Worm (Caenorhabditis elegans): Measurements from ENCODE around the gene C26D10.6.

C26D10.6 gene

ce11 chrII:8346384-8346783 lies 8.1 kb downstream of the C26D10.6 start, which contains the start of gene eff-1:
TSS of gene eff-1 (plus strand) at chrII:8346684.
- TF ChIP-seq php-3 (GFP tag; IDR thresholded peaks at IDR 0.05): no peak
- TF ChIP-seq tag-97 (GFP tag; IDR thresholded peaks at IDR 0.05): no peak
- no peak for TF ChIP-seq Y48G9A.11 (GFP tag; IDR thresholded peaks at IDR 0.05)
- no peak for TF ChIP-seq hlh-30 (tag; optimal IDR thresholded peaks at IDR 0.05; ENCODE audit: insufficient read depth)
- TF ChIP-seq arid-1 (GFP tag; conservative IDR thresholded peaks at IDR 0.05): no peak
- no peak for TF ChIP-seq set-16 (GFP tag; IDR thresholded peaks at IDR 0.05)

- peak in 1 of 2 experiments; percentile 96 for TF ChIP-seq unc-62 (GFP tag; optimal IDR thresholded peaks at IDR 0.05 in 1 of 2)
- TF ChIP-seq unc-62 (tag; optimal IDR thresholded peaks at IDR 0.05): no peak
- no peak for TF ChIP-seq F44E2.7 (GFP tag; IDR thresholded peaks at IDR 0.05)
- TF ChIP-seq saeg-2 (GFP tag; IDR thresholded peaks at IDR 0.05): no peak
- TF ChIP-seq spr-3 (GFP tag; optimal IDR thresholded peaks at IDR 0.05): no peak
- TF ChIP-seq spr-1 (tag; optimal IDR thresholded peaks at IDR 0.05): no peak
These were observed 8.9 kb downstream of the C26D10.6 start for ce11 chrII:8345613-8346012.

- no peak for TF ChIP-seq saeg-2 (GFP tag; IDR thresholded peaks at IDR 0.05)
- no peak for TF ChIP-seq hlh-11 (tag; optimal IDR thresholded peaks at IDR 0.05)
- no peak for TF ChIP-seq daf-12 (tag; optimal IDR thresholded peaks at IDR 0.05)
- peak in 1 of 2 experiments; percentile 70 for TF ChIP-seq unc-62 (GFP tag; optimal IDR thresholded peaks at IDR 0.05 in 1 of 2)
- no peak for TF ChIP-seq unc-62 (tag; optimal IDR thresholded peaks at IDR 0.05)
- no peak for TF ChIP-seq aha-1 (tag)
These were observed 9.7 kb downstream of the C26D10.6 start for ce11 chrII:8344803-8345202.

ce11 chrII:8339108-8339507 lies 15.4 kb downstream of the C26D10.6 start:
- TF ChIP-seq mes-2 (tag; optimal IDR thresholded peaks at IDR 0.05; ENCODE audit: poor library complexity, severe bottlenecking) (no peak), lin-38 (GFP tag; IDR thresholded peaks at IDR 0.05) (no peak), nhr-28 (tag; optimal IDR thresholded peaks at IDR 0.05) (no peak), unc-62 (GFP tag; optimal IDR thresholded peaks at IDR 0.05 in 1 of 2) (peak in 1 of 2 experiments; percentile 93), unc-62 (tag; optimal IDR thresholded peaks at IDR 0.05) (no peak), ama-1 (optimal IDR thresholded peaks at IDR 0.05) (no peak)

ce11 chrII:8333643-8334042 lies 20.9 kb downstream of the C26D10.6 start, which contains the start of gene C26D10.7:
TSS of gene C26D10.7 (plus strand) at chrII:8333943.
- TF ChIP-seq ces-1 (GFP tag; optimal IDR thresholded peaks at IDR 0.05): no peak
- TF ChIP-seq unc-62 (GFP tag; optimal IDR thresholded peaks at IDR 0.05 in 1 of 2): peak in 1 of 2 experiments; percentile 41
- no peak for TF ChIP-seq unc-62 (tag; optimal IDR thresholded peaks at IDR 0.05)

ce11 chrII:8329462-8329861 lies 25.0 kb downstream of the C26D10.6 start, which contains the start of gene C26D10.4:
TSS of gene C26D10.4 (plus strand) at chrII:8329762.
- TF ChIP-seq hlh-30 (tag; optimal IDR thresholded peaks at IDR 0.05; ENCODE audit: insufficient read depth) (peak; percentile 24), mdl-1 (tag; optimal IDR thresholded peaks at IDR 0.05) (peak in 1 of 2 experiments; percentile 3), mxl-3 (GFP tag; optimal IDR thresholded peaks at IDR 0.05) (peak; percentile 48), tra-1 (GFP tag; IDR thresholded peaks at IDR 0.05) (no peak)

ce11 chrII:8328820-8329339 lies 25.6 kb downstream of the C26D10.6 start, which contains the start of gene hel-1:
TSS of gene hel-1 (minus strand) at chrII:8328870.
- no peak for TF ChIP-seq T26A8.4 (GFP tag; IDR thresholded peaks at IDR 0.05)
- TF ChIP-seq dpl-1 (GFP tag; optimal IDR thresholded peaks at IDR 0.05): peak; percentile 91
- peak; percentile 30 for TF ChIP-seq nhr-28 (tag; optimal IDR thresholded peaks at IDR 0.05)
- no peak for TF ChIP-seq fos-1 (tag; optimal IDR thresholded peaks at IDR 0.05)
- no peak for TF ChIP-seq snpc-1.2 (GFP tag; IDR thresholded peaks at IDR 0.05)
- TF ChIP-seq nhr-41 (GFP tag; IDR thresholded peaks at IDR 0.05): no peak
- peak; percentile 50; the same call in 1 of the 2 replicates for TF ChIP-seq ceh-20 (GFP tag; IDR thresholded peaks at IDR 0.05)
- TF ChIP-seq mdl-1 (tag; optimal IDR thresholded peaks at IDR 0.05): peak in 1 of 2 experiments; percentile 65
- TF ChIP-seq dve-1 (tag; optimal IDR thresholded peaks at IDR 0.05; ENCODE audit: insufficient read depth): peak; percentile 68
- TF ChIP-seq nhr-77 (tag; optimal IDR thresholded peaks at IDR 0.05): peak; percentile 23
- TF ChIP-seq vab-7 (GFP tag; IDR thresholded peaks at IDR 0.05): peak; percentile 81
- no peak for TF ChIP-seq gei-8 (GFP tag; optimal IDR thresholded peaks at IDR 0.05)
- no peak for TF ChIP-seq ceh-62 (tag; optimal IDR thresholded peaks at IDR 0.05)
- TF ChIP-seq hif-1 (tag; optimal IDR thresholded peaks at IDR 0.05): peak in 1 of 2 experiments; percentile 65
- TF ChIP-seq nhr-48 (tag; optimal IDR thresholded peaks at IDR 0.05): no peak
- TF ChIP-seq F10B5.3 (tag; optimal IDR thresholded peaks at IDR 0.05): no peak
- TF ChIP-seq fkh-10 (GFP tag; optimal IDR thresholded peaks at IDR 0.05): no peak
- no peak for TF ChIP-seq Y105C5A.15 (GFP tag; IDR thresholded peaks at IDR 0.05)
